Worm (Caenorhabditis elegans) whole organism, L1 larva: Measurements from ENCODE around the gene str-180.

Experiments
- C04F5.9 ChIP-seq: sonication (generic microtip); optimal IDR thresholded peaks from 2 replicates; lab custom pipeline; 2016; ENCODE audit warnings: missing genetic modification characterization, missing compliant biosample characterization
- aly-2 ChIP-seq: fragments of 150-350 bp; optimal IDR thresholded peaks from 2 replicates; lab custom pipeline; 2014; ENCODE audit warnings: missing biosample characterization, missing genetic modification characterization
- ama-1 ChIP-seq: fragments of 150-350 bp; optimal IDR thresholded peaks from 2 replicates; lab custom pipeline; 2014
- blmp-1 ChIP-seq: fragments of 150-350 bp; optimal IDR thresholded peaks from 2 replicates; lab custom pipeline; 2014; ENCODE audit warnings: missing biosample characterization, missing genetic modification characterization
- ceh-82 ChIP-seq, 3 experiments: fragments of 150-350 bp in 1 of 3; sonication (generic microtip) in 2 of 3; optimal IDR thresholded peaks; 2 replicates each; lab custom pipeline; 2014 to 2017; ENCODE audit warnings: missing biosample characterization in 3 of 3, missing genetic modification characterization in 3 of 3
- ces-1 ChIP-seq: fragments of 150-350 bp; optimal IDR thresholded peaks from 2 replicates; lab custom pipeline; 2014; ENCODE audit warnings: missing biosample characterization, missing genetic modification reagents, missing genetic modification characterization
- dsc-1 ChIP-seq: sonication (generic microtip); optimal IDR thresholded peaks from 2 replicates; lab custom pipeline; 2016; ENCODE audit warnings: mild to moderate bottlenecking, missing genetic modification characterization, missing compliant biosample characterization
- efl-1 ChIP-seq, 4 experiments: fragments of 150-350 bp; optimal IDR thresholded peaks in 3 of 4; peaks in 1 of 4; 1 replicate in 1 of 4; 2 replicates in 3 of 4; lab custom pipeline; 2014; ENCODE audit warnings: missing biosample characterization in 2 of 4, missing genetic modification characterization in 2 of 4, missing genetic modification reagents in 2 of 4
- efl-3 ChIP-seq: fragments of 200-800 bp; sonication (Bioruptor generic); optimal IDR thresholded peaks from 2 replicates; lab custom pipeline; 2018; ENCODE audit warnings: mild to moderate bottlenecking, missing genetic modification characterization, missing compliant biosample characterization
- egl-13 ChIP-seq: sonication (generic microtip); optimal IDR thresholded peaks from 2 replicates; lab custom pipeline; 2016; ENCODE audit warnings: missing genotype, missing genetic modification reagents, missing genetic modification characterization, missing compliant biosample characterization
- egl-27 ChIP-seq, 2 experiments: fragments of 150-350 bp in 1 of 2; sonication (generic microtip); optimal IDR thresholded peaks; 3 replicates each; lab custom pipeline; 2017 to 2018; ENCODE audit warnings: missing biosample characterization in 2 of 2, missing genetic modification characterization in 2 of 2, missing genetic modification reagents in 2 of 2
- elt-2 ChIP-seq: sonication (generic microtip); optimal IDR thresholded peaks from 2 replicates; lab custom pipeline; 2016; ENCODE audit warnings: missing genetic modification characterization, mild to moderate bottlenecking, inconsistent platforms, missing compliant biosample characterization, missing genetic modification reagents
- elt-3 ChIP-seq, 6 experiments: fragments of 150-350 bp in 1 of 6; sonication (generic microtip); optimal IDR thresholded peaks; 2 replicates each; lab custom pipeline; 2017 to 2018; ENCODE audit warnings: missing biosample characterization in 6 of 6, missing genetic modification characterization in 6 of 6, inconsistent platforms in 1 of 6
- ets-5 ChIP-seq: fragments of 200-800 bp; sonication (Bioruptor generic); IDR thresholded peaks from 2 replicates; pipeline ENCODE4 v1.3.6; 2022; ENCODE audit warnings: missing genetic modification characterization, missing compliant biosample characterization
- fkh-4 ChIP-seq: sonication (generic microtip); optimal IDR thresholded peaks from 2 replicates; lab custom pipeline; 2016; ENCODE audit warnings: missing compliant biosample characterization, missing genetic modification characterization, borderline replicate concordance
- fos-1 ChIP-seq: fragments of 150-350 bp; optimal IDR thresholded peaks from 2 replicates; lab custom pipeline; 2014; ENCODE audit warnings: missing biosample characterization, missing genetic modification characterization
- hpl-2 ChIP-seq: fragments of 150-350 bp; optimal IDR thresholded peaks from 2 replicates; lab custom pipeline; 2014; ENCODE audit warnings: missing biosample characterization, missing genetic modification reagents, missing genetic modification characterization
- jun-1 ChIP-seq: fragments of 150-350 bp; optimal IDR thresholded peaks from 2 replicates; lab custom pipeline; 2014; ENCODE audit warnings: missing biosample characterization, missing genetic modification reagents, missing genetic modification characterization
- lin-14 ChIP-seq: fragments of 200-800 bp; sonication (Bioruptor generic); optimal IDR thresholded peaks from 2 replicates; lab custom pipeline; 2018; ENCODE audit warnings: mild to moderate bottlenecking, missing genetic modification characterization, moderate library complexity, missing compliant biosample characterization
- lin-35 ChIP-seq, 2 experiments: fragments of 150-350 bp; optimal IDR thresholded peaks; 2 replicates each; lab custom pipeline; 2014; ENCODE audit warnings: missing biosample characterization in 2 of 2, missing genetic modification characterization in 2 of 2, missing genetic modification reagents in 2 of 2
- lsy-2 ChIP-seq, 2 experiments: fragments of 150-350 bp; optimal IDR thresholded peaks; 2 replicates each; lab custom pipeline; 2014; ENCODE audit warnings: missing biosample characterization in 2 of 2, missing genetic modification characterization in 2 of 2
- mab-9 ChIP-seq: fragments of 200-800 bp; sonication (Bioruptor generic); IDR thresholded peaks from 2 replicates; pipeline ENCODE4 v1.3.6; 2022; ENCODE audit warnings: missing genetic modification reagents, missing genetic modification characterization, missing compliant biosample characterization
- mdl-1 ChIP-seq, 2 experiments: fragments of 150-350 bp; optimal IDR thresholded peaks; 2 replicates each; lab custom pipeline; 2014 to 2017; ENCODE audit warnings: missing biosample characterization in 2 of 2, missing genetic modification characterization in 2 of 2, inconsistent platforms in 1 of 2
- nhr-11 ChIP-seq: fragments of 150-350 bp; optimal IDR thresholded peaks from 2 replicates; lab custom pipeline; 2014; ENCODE audit warnings: missing biosample characterization, missing genetic modification characterization
- nhr-237 ChIP-seq: fragments of 150-350 bp; optimal IDR thresholded peaks from 2 replicates; lab custom pipeline; 2014; ENCODE audit warnings: missing biosample characterization, missing genetic modification characterization
- nhr-28 ChIP-seq: fragments of 150-350 bp; optimal IDR thresholded peaks from 2 replicates; lab custom pipeline; 2014; ENCODE audit warnings: missing biosample characterization, missing genetic modification characterization
- nhr-77 ChIP-seq: fragments of 150-350 bp; optimal IDR thresholded peaks from 2 replicates; lab custom pipeline; 2014; ENCODE audit warnings: missing biosample characterization, missing genetic modification characterization
- nhr-84 ChIP-seq: sonication (generic microtip); optimal IDR thresholded peaks from 2 replicates; lab custom pipeline; 2017; ENCODE audit warnings: missing biosample characterization, missing genetic modification characterization
- nhr-85 ChIP-seq: sonication (generic microtip); peaks from one replicate; lab custom pipeline; 2016; ENCODE audit warnings: missing genetic modification characterization, inconsistent platforms, missing compliant biosample characterization
- pag-3 ChIP-seq: sonication (generic microtip); optimal IDR thresholded peaks from 2 replicates; lab custom pipeline; 2017; ENCODE audit warnings: missing genetic modification characterization, mild to moderate bottlenecking, missing compliant biosample characterization, antibody characterized with exemption, borderline replicate concordance; ENCODE audit not compliant: insufficient read depth
- rnt-1 ChIP-seq: sonication (generic microtip); optimal IDR thresholded peaks from 2 replicates; lab custom pipeline; 2016; ENCODE audit warnings: mild to moderate bottlenecking, missing genetic modification characterization, moderate library complexity, missing compliant biosample characterization
- skn-1 ChIP-seq: fragments of 150-350 bp; optimal IDR thresholded peaks from 2 replicates; lab custom pipeline; 2014; ENCODE audit warnings: missing biosample characterization, missing genetic modification characterization
- snu-23 ChIP-seq: sonication (generic microtip); optimal IDR thresholded peaks from 2 replicates; lab custom pipeline; 2016; ENCODE audit warnings: missing genetic modification characterization, missing compliant biosample characterization
- sptf-1 ChIP-seq: fragments of 150-350 bp; optimal IDR thresholded peaks from 2 replicates; lab custom pipeline; 2014; ENCODE audit warnings: missing biosample characterization, missing genetic modification characterization
- tlp-1 ChIP-seq: fragments of 150-350 bp; optimal IDR thresholded peaks from 2 replicates; lab custom pipeline; 2014; ENCODE audit warnings: missing biosample characterization, missing genetic modification characterization
- unc-30 ChIP-seq: sonication (generic microtip); optimal IDR thresholded peaks from 2 replicates; lab custom pipeline; 2017; ENCODE audit warnings: missing biosample characterization, missing genetic modification characterization
- zip-4 ChIP-seq: fragments of 200-800 bp; sonication (Bioruptor generic); optimal IDR thresholded peaks from 2 replicates; lab custom pipeline; 2018; ENCODE audit warnings: mild to moderate bottlenecking, missing genetic modification characterization, moderate library complexity, missing compliant biosample characterization

Gene str-180

ce11 chrV:6709050-6709683, 40.5 kb upstream of the str-180 start, which contains the start of gene dlst-1 (continued):
- TF ChIP-seq mdl-1 (tag; optimal IDR thresholded peaks at IDR 0.05; lab: Kevin White, UChicago) = no peak
- TF ChIP-seq fkh-4 (tag; lab: Kevin White, UChicago) = no peak
- no peak for TF ChIP-seq efl-3 (GFP tag; lab: Kevin White, UChicago)
- no peak for TF ChIP-seq mab-9 (GFP tag; lab: Robert Waterston, UW)
- TF ChIP-seq egl-27 (tag; optimal IDR thresholded peaks at IDR 0.05; lab: Kevin White, UChicago) = no peak
- peak; percentile 1 for TF ChIP-seq jun-1 (tag; lab: Kevin White, UChicago)
- TF ChIP-seq hpl-2 (GFP tag; lab: Kevin White, UChicago) = no peak
- peak; percentile 41 to 46 for TF ChIP-seq lsy-2 (tag; optimal IDR thresholded peaks at IDR 0.05; lab: Kevin White, UChicago)
- no peak for TF ChIP-seq nhr-11
- TF ChIP-seq aly-2 (tag; lab: Kevin White, UChicago) = peak; percentile 22
- no peak for TF ChIP-seq nhr-237 (tag; lab: Kevin White, UChicago)
- TF ChIP-seq sptf-1 (tag; lab: Kevin White, UChicago) = no peak

ce11 chrV:6706771-6707170, 38.1 kb upstream of the str-180 start, which contains the start of gene W02F12.4:
W02F12.4 (minus strand) TSS chrV:6706934.
- TF ChIP-seq rnt-1 (tag; lab: Kevin White, UChicago) (no peak), nhr-11 (no peak), pag-3 (no peak), dsc-1 (tag; lab: Kevin White, UChicago) (no peak), zip-4 (GFP tag; lab: Kevin White, UChicago) (no peak), nhr-85 (tag; lab: Kevin White, UChicago) (peak; percentile 35), unc-30 (tag; lab: Kevin White, UChicago) (no peak), lin-14 (GFP tag; lab: Kevin White, UChicago) (no peak), lsy-2 (tag; optimal IDR thresholded peaks at IDR 0.05; lab: Kevin White, UChicago) (no peak), elt-2 (tag; lab: Kevin White, UChicago) (peak; percentile 55), elt-3 (tag; optimal IDR thresholded peaks at IDR 0.05; lab: Kevin White, UChicago) (peak in 2 of 6 experiments; percentile 24 to 28), ets-5 (GFP tag; lab: Robert Waterston, UW) (no peak), blmp-1 (tag; lab: Kevin White, UChicago) (peak; percentile 53)

- no peak for TF ChIP-seq unc-30 (tag; lab: Kevin White, UChicago)
- TF ChIP-seq efl-3 (GFP tag; lab: Kevin White, UChicago) = no peak
- TF ChIP-seq egl-13 (tag; lab: Kevin White, UChicago) = no peak
- TF ChIP-seq nhr-84 (tag; lab: Kevin White, UChicago) = no peak
- no peak for TF ChIP-seq C04F5.9
- TF ChIP-seq lin-35 (GFP tag; optimal IDR thresholded peaks at IDR 0.05; lab: Kevin White, UChicago) = no peak
- TF ChIP-seq fos-1 (tag; lab: Kevin White, UChicago) = no peak
- TF ChIP-seq ceh-82 (tag; optimal IDR thresholded peaks at IDR 0.05; lab: Kevin White, UChicago) = no peak
- no peak for TF ChIP-seq ces-1 (GFP tag; lab: Kevin White, UChicago)
- no peak for TF ChIP-seq ama-1
- no peak for TF ChIP-seq nhr-77 (tag; lab: Kevin White, UChicago)
- TF ChIP-seq nhr-28 (tag; lab: Kevin White, UChicago) = no peak
- no peak for TF ChIP-seq tlp-1 (tag; lab: Kevin White, UChicago)
- TF ChIP-seq snu-23 (GFP tag; lab: Kevin White, UChicago) = no peak
- TF ChIP-seq dsc-1 (tag; lab: Kevin White, UChicago) = no peak
- TF ChIP-seq efl-1 (optimal IDR thresholded peaks at IDR 0.05; lab: Kevin White, UChicago) = no peak
- no peak for TF ChIP-seq efl-1 (GFP tag; optimal IDR thresholded peaks at IDR 0.05 in 1 of 2; lab: Kevin White, UChicago)
- TF ChIP-seq skn-1 (tag; lab: Kevin White, UChicago) = no peak
These were observed 36.7 kb upstream of the str-180 start for ce11 chrV:6705367-6705766.
